Worm (Caenorhabditis elegans): ENCODE data around the gene clec-139.

clec-139 gene

ce11 chrII:4584313-4584712, 37.2 kb downstream of the clec-139 start:
- peak; percentile 99 for TF ChIP-seq ces-1 (GFP tag; optimal IDR thresholded peaks at IDR 0.05)
- no peak for TF ChIP-seq bed-3 (GFP tag; optimal IDR thresholded peaks at IDR 0.05)
- no peak for TF ChIP-seq cnd-1 (tag; optimal IDR thresholded peaks at IDR 0.05)
- no peak for TF ChIP-seq tbx-8 (GFP tag; optimal IDR thresholded peaks at IDR 0.05)
- TF ChIP-seq nhr-76 (tag; optimal IDR thresholded peaks at IDR 0.05): no peak

- TF ChIP-seq ceh-83 (GFP tag; optimal IDR thresholded peaks at IDR 0.05) (no peak), ceh-39 (tag; optimal IDR thresholded peaks at IDR 0.05) (no peak), unc-39 (tag; optimal IDR thresholded peaks at IDR 0.05) (no peak), snpc-4 (tag; optimal IDR thresholded peaks at IDR 0.05) (no peak), unc-62 (GFP tag; optimal IDR thresholded peaks at IDR 0.05) (peak; percentile 54), cnd-1 (tag; optimal IDR thresholded peaks at IDR 0.05) (no peak), blmp-1 (tag; optimal IDR thresholded peaks at IDR 0.05) (no peak), unc-120 (tag; optimal IDR thresholded peaks at IDR 0.05; ENCODE audit: poor library complexity, severe bottlenecking) (no peak), tbx-8 (GFP tag; optimal IDR thresholded peaks at IDR 0.05) (no peak), lsy-2 (tag; optimal IDR thresholded peaks at IDR 0.05) (no peak), lin-13 (tag; optimal IDR thresholded peaks at IDR 0.05) (no peak), hlh-1 (tag; optimal IDR thresholded peaks at IDR 0.05) (no peak), nhr-2 (tag; optimal IDR thresholded peaks at IDR 0.05) (peak; percentile 64), nhr-28 (tag; optimal IDR thresholded peaks at IDR 0.05) (no peak), lin-32 (GFP tag; optimal IDR thresholded peaks at IDR 0.05) (peak; percentile 67), nhr-76 (tag; optimal IDR thresholded peaks at IDR 0.05) (no peak), flh-1 (GFP tag; optimal IDR thresholded peaks at IDR 0.05) (no peak), ham-2 (GFP tag; optimal IDR thresholded peaks at IDR 0.05) (no peak), drap-1 (GFP tag; optimal IDR thresholded peaks at IDR 0.05) (no peak), mab-5 (tag; optimal IDR thresholded peaks at IDR 0.05) (no peak), nhr-12 (tag; optimal IDR thresholded peaks at IDR 0.05) (no peak), elt-1 (tag; optimal IDR thresholded peaks at IDR 0.05; ENCODE audit: borderline replicate concordance, insufficient read depth) (peak; percentile 94)
These were observed 38.2 kb downstream of the clec-139 start for ce11 chrII:4583203-4583912.

DNA sequence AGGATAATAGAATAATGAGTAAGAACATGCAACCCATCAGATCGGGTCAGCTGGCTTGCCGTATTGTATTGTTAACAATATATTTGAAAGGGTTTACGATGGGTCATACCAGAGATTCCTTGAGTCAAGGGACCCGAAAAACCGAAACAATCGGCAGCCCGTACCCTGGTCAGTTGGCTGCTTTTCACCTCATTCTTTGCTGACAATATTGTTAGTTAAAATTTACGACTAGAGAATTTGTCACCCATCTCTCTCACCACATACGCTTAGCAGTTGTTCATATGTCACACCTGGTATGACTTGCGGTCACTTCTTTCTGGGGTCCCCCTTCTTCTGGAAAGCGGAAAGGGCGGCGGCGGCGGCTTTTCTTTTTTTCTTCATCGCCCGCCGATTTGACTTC, 40.5 kb downstream of the clec-139 start:
- TF ChIP-seq hlh-1 (tag; optimal IDR thresholded peaks at IDR 0.05) (peak; percentile 56), ham-2 (GFP tag; optimal IDR thresholded peaks at IDR 0.05) (no peak)

DNA sequence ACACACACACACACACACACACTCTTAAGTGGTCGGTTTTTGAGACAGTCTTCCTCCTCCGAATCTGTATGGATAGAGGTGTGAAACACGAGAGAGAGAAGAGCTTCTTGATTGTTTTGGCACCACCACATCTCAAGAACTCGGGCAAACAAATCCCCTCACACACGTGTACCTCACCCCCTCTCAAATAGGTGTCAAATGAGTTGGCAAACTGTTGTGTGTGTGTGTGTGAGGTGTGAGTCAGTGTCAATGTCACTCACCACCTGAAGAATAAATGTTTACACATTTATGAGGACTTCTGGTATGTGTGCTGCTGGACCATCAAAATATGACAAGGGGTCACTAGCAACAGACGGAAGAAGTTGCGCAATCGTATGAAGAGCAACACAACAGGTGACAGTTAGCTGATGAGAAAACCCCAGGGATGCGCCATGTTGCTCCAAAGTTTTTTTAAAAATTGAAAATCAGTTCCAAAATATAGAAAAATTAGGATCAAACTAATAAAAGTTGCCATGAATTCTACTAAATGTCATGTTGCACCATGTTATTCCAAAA, 41.6 kb downstream of the clec-139 start:
- TF ChIP-seq zip-8 (tag; optimal IDR thresholded peaks at IDR 0.05) (peak; percentile 73), blmp-1 (tag; optimal IDR thresholded peaks at IDR 0.05) (no peak), unc-62 (GFP tag; optimal IDR thresholded peaks at IDR 0.05) (peak; percentile 8), nhr-28 (tag; optimal IDR thresholded peaks at IDR 0.05) (no peak), cnd-1 (tag; optimal IDR thresholded peaks at IDR 0.05) (peak; percentile 9), flh-1 (GFP tag; optimal IDR thresholded peaks at IDR 0.05) (no peak), nhr-2 (tag; optimal IDR thresholded peaks at IDR 0.05) (peak; percentile 93), hlh-1 (tag; optimal IDR thresholded peaks at IDR 0.05) (peak; percentile 77)

ce11 chrII:4579375-4579774, 42.2 kb downstream of the clec-139 start:
- TF ChIP-seq sptf-1 (tag; optimal IDR thresholded peaks at IDR 0.05) (peak; percentile 60), blmp-1 (tag; optimal IDR thresholded peaks at IDR 0.05) (no peak), nhr-237 (tag; optimal IDR thresholded peaks at IDR 0.05) (no peak), tbx-8 (GFP tag; optimal IDR thresholded peaks at IDR 0.05) (no peak), ztf-11 (tag; optimal IDR thresholded peaks at IDR 0.05) (peak; percentile 8), drap-1 (GFP tag; optimal IDR thresholded peaks at IDR 0.05) (no peak), ces-1 (GFP tag; optimal IDR thresholded peaks at IDR 0.05) (peak; percentile 85), zip-8 (tag; optimal IDR thresholded peaks at IDR 0.05) (no peak), mep-1 (tag; optimal IDR thresholded peaks at IDR 0.05) (no peak), unc-62 (GFP tag; optimal IDR thresholded peaks at IDR 0.05) (peak; percentile 65), sem-2 (GFP tag; optimal IDR thresholded peaks at IDR 0.05) (no peak)

Data from whole organism, mixed stage, embryonic.